Fruit fly (Drosophila melanogaster): ENCODE data around the gene modSP.

Gene modSP

DNA sequence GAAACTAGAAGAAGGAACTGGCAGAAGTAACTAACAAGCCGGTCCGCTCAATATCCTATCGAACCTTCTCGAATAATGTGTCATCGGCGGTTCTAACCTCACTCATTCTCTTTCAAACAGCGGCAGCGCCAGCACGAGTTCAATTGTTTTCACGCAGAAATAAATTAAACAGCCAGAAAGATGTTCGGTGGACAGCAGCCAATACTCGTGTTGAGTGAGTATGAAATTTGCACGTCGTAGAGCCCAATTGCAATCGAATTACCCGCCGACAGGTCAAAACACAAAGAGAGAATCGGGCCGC lies 7.8 kb downstream of the modSP start (continued):
- no peak for TF ChIP-seq NfI (GFP tag; optimal IDR thresholded peaks at IDR 0.05)
- no peak for TF ChIP-seq CG4820 (GFP tag; optimal IDR thresholded peaks at IDR 0.05)
- TF ChIP-seq CG17361 (GFP tag; IDR thresholded peaks at IDR 0.05), result no peak
- 0 out of 3 replicates have a peak, but pooled peaks have one; percentile 12 for TF ChIP-seq mld (GFP tag; IDR thresholded peaks at IDR 0.05; ENCODE audit: partially characterized antibody)
- TF ChIP-seq mam (GFP tag; optimal IDR thresholded peaks at IDR 0.05), result no peak
- TF ChIP-seq trem (tag; optimal IDR thresholded peaks at IDR 0.05), result no peak
- TF ChIP-seq CG3163 (GFP tag; optimal IDR thresholded peaks at IDR 0.05), result peak; percentile 42
- TF ChIP-seq Doc3 (GFP tag; IDR thresholded peaks at IDR 0.05; ENCODE audit: partially characterized antibody), result no peak; the same call in 2 of the 3 replicates
- TF ChIP-seq hbn (GFP tag; IDR thresholded peaks at IDR 0.05; ENCODE audit: partially characterized antibody), result peak; percentile 43; the same call in 1 of the 2 replicates
- no peak for TF ChIP-seq ro (GFP tag; IDR thresholded peaks at IDR 0.05)
- no peak for TF ChIP-seq CG5245 (GFP tag; optimal IDR thresholded peaks at IDR 0.05)
- no peak for TF ChIP-seq CG6854 (GFP tag; optimal IDR thresholded peaks at IDR 0.05)
- TF ChIP-seq CG6791 (GFP tag; IDR thresholded peaks at IDR 0.05; ENCODE audit: partially characterized antibody), result no peak; the same call in 2 of the 3 replicates
- 0 out of 2 replicates have a peak, but pooled peaks have one; percentile 44 for TF ChIP-seq E2f2 (GFP tag; IDR thresholded peaks at IDR 0.05)
- TF ChIP-seq CG7839 (tag; optimal IDR thresholded peaks at IDR 0.05), result no peak
- no peak for TF ChIP-seq Drgx (GFP tag; IDR thresholded peaks at IDR 0.05)
- peak; percentile 90 for TF ChIP-seq dm (GFP tag; optimal IDR thresholded peaks at IDR 0.05)
- no peak for TF ChIP-seq sima (GFP tag; optimal IDR thresholded peaks at IDR 0.05)
- peak; percentile 77; the same call in 2 of the 3 replicates for TF ChIP-seq CG34224 (GFP tag; IDR thresholded peaks at IDR 0.05; ENCODE audit: partially characterized antibody)
- TF ChIP-seq kay (GFP tag; optimal IDR thresholded peaks at IDR 0.05), result no peak
- no peak for TF ChIP-seq CG7372 (GFP tag; IDR thresholded peaks at IDR 0.05)
- TF ChIP-seq Scr (GFP tag; IDR thresholded peaks at IDR 0.05; ENCODE audit: partially characterized antibody), result peak; percentile 50; the same call in 1 of the 2 replicates
- no peak for TF ChIP-seq org-1 (GFP tag; optimal IDR thresholded peaks at IDR 0.05)
- TF ChIP-seq wek (GFP tag; optimal IDR thresholded peaks at IDR 0.05), result no peak
- TF ChIP-seq CG2712 (tag; optimal IDR thresholded peaks at IDR 0.05), result no peak
- peak; percentile 4; the same call in 1 of the 2 replicates for TF ChIP-seq nerfin-2 (GFP tag; IDR thresholded peaks at IDR 0.05; ENCODE audit: partially characterized antibody)
- TF ChIP-seq CG16813 (GFP tag; IDR thresholded peaks at IDR 0.05; ENCODE audit: partially characterized antibody), result 0 out of 3 replicates have a peak, but pooled peaks have one; percentile 45
- TF ChIP-seq bowl (GFP tag; IDR thresholded peaks at IDR 0.05), result no peak
- TF ChIP-seq Med (GFP tag), result peak; percentile 43
- peak; percentile 1 for TF ChIP-seq pzg (GFP tag; optimal IDR thresholded peaks at IDR 0.05)
- TF ChIP-seq BEAF-32 (GFP tag; optimal IDR thresholded peaks at IDR 0.05), result peak; percentile 51
- no peak for TF ChIP-seq gsb (GFP tag; IDR thresholded peaks at IDR 0.05)
- no peak for TF ChIP-seq p53 (GFP tag; optimal IDR thresholded peaks at IDR 0.05)
- no peak for TF ChIP-seq Tbp (GFP tag; optimal IDR thresholded peaks at IDR 0.05)
- TF ChIP-seq MESR4 (GFP tag; optimal IDR thresholded peaks at IDR 0.05), result peak; percentile 89
- no peak for TF ChIP-seq fd64A (GFP tag; optimal IDR thresholded peaks at IDR 0.05)
- no peak for TF ChIP-seq CG11398 (GFP tag; optimal IDR thresholded peaks at IDR 0.05)
- TF ChIP-seq schlank (tag; optimal IDR thresholded peaks at IDR 0.05), result no peak
- TF ChIP-seq CG9817 (tag; optimal IDR thresholded peaks at IDR 0.05), result no peak
- peak; percentile 87 for TF ChIP-seq YL-1 (GFP tag; optimal IDR thresholded peaks at IDR 0.05)
- peak; percentile 2 for TF ChIP-seq mirr (GFP tag; optimal IDR thresholded peaks at IDR 0.05)
- no peak for TF ChIP-seq tap (tag; optimal IDR thresholded peaks at IDR 0.05)
- TF ChIP-seq CG10543 (GFP tag; optimal IDR thresholded peaks at IDR 0.05), result no peak
- TF ChIP-seq bbx (GFP tag; IDR thresholded peaks at IDR 0.05; ENCODE audit: partially characterized antibody), result peak; percentile 2; the same call in 1 of the 2 replicates
- TF ChIP-seq CG4404 (GFP tag; IDR thresholded peaks at IDR 0.05), result no peak
- no peak for TF ChIP-seq oc (tag; optimal IDR thresholded peaks at IDR 0.05)
- no peak for TF ChIP-seq Deaf1 (tag; optimal IDR thresholded peaks at IDR 0.05)
- peak; percentile 99 for TF ChIP-seq bigmax (GFP tag; optimal IDR thresholded peaks at IDR 0.05)
- TF ChIP-seq pros (GFP tag; optimal IDR thresholded peaks at IDR 0.05), result no peak
- TF ChIP-seq CG34422 (GFP tag; IDR thresholded peaks at IDR 0.05), result peak; percentile 61; the same call in 1 of the 3 replicates
